Worm (Caenorhabditis elegans) whole organism, L3 larva: ENCODE results near the gene rpl-29.

Experiments used
- ZK546.5 ChIP-seq: sonication (generic microtip); optimal IDR thresholded peaks from 2 replicates; lab custom pipeline; 2017; ENCODE audit warnings: missing biosample characterization, missing genetic modification characterization
- ama-1 ChIP-seq: fragments of 150-350 bp; optimal IDR thresholded peaks from 2 replicates; lab custom pipeline; 2018
- ceh-28 ChIP-seq: fragments of 150-350 bp; optimal IDR thresholded peaks from 2 replicates; lab custom pipeline; 2014; ENCODE audit warnings: missing biosample characterization, missing genetic modification reagents, missing genetic modification characterization
- egl-5 ChIP-seq: fragments of 150-350 bp; optimal IDR thresholded peaks from 2 replicates; lab custom pipeline; 2017; ENCODE audit warnings: missing biosample characterization, missing genetic modification reagents, missing genetic modification characterization, inconsistent platforms
- elt-1 ChIP-seq: fragments of 150-350 bp; optimal IDR thresholded peaks from 2 replicates; lab custom pipeline; 2014; ENCODE audit warnings: missing biosample characterization, missing genetic modification characterization
- hmg-11 ChIP-seq: sonication (generic microtip); optimal IDR thresholded peaks from 2 replicates; lab custom pipeline; 2016; ENCODE audit warnings: missing genetic modification characterization, missing compliant biosample characterization
- mdl-1 ChIP-seq: fragments of 150-350 bp; optimal IDR thresholded peaks from 2 replicates; lab custom pipeline; 2014; ENCODE audit warnings: missing biosample characterization, missing genetic modification characterization
- nhr-11 ChIP-seq: fragments of 150-350 bp; optimal IDR thresholded peaks from 2 replicates; lab custom pipeline; 2014; ENCODE audit warnings: missing biosample characterization, missing genetic modification characterization
- nhr-12 ChIP-seq: fragments of 150-350 bp; optimal IDR thresholded peaks from 2 replicates; lab custom pipeline; 2014; ENCODE audit warnings: missing biosample characterization, missing genetic modification characterization
- skn-1 ChIP-seq: fragments of 150-350 bp; optimal IDR thresholded peaks from 2 replicates; lab custom pipeline; 2014; ENCODE audit warnings: missing biosample characterization, missing genetic modification characterization
- zag-1 ChIP-seq: fragments of 150-350 bp; optimal IDR thresholded peaks from 2 replicates; lab custom pipeline; 2014; ENCODE audit warnings: missing biosample characterization, missing genetic modification characterization

DNA sequence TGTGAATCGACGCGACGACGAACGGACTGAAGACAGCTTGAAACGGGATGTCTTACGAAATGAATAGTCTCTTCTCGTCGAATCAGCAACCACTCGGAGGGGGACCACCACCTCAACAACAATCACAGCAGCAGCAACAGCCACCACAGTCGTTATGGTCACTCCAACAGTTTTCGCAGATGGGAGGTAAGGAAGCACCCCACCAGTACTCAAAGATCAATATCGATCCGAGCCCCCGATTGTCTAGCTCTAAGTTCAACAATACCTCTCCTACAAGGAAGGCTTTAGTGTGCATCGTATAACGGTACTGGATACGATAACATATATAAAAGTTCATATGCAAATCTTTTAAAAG is 6.1 kb downstream of the rpl-29 start:
- TF ChIP-seq hmg-11 (no peak), nhr-11 (tag; lab: Kevin White, UChicago) (no peak), ZK546.5 (tag; lab: Kevin White, UChicago) (no peak), zag-1 (tag; lab: Kevin White, UChicago) (no peak), ama-1 (no peak), elt-1 (tag; lab: Kevin White, UChicago) (no peak), mdl-1 (tag; lab: Kevin White, UChicago) (no peak), skn-1 (no peak), nhr-12 (tag; lab: Kevin White, UChicago) (no peak), ceh-28 (tag; lab: Kevin White, UChicago) (no peak), egl-5 (tag; lab: Kevin White, UChicago) (no peak)
